Worm (Caenorhabditis elegans) whole organism, L3 larva: Measurements from ENCODE around the gene nfm-1.

ENCODE experiments used
- ama-1 ChIP-seq: fragments of 150-350 bp; optimal IDR thresholded peaks from 2 replicates; lab custom pipeline; 2018
- daf-12 ChIP-seq: fragments of 150-350 bp; optimal IDR thresholded peaks from 2 replicates; lab custom pipeline; 2014; ENCODE audit warnings: missing biosample characterization, missing genetic modification reagents, missing genetic modification characterization
- egl-27 ChIP-seq: sonication (generic microtip); optimal IDR thresholded peaks from 4 replicates; lab custom pipeline; 2017; ENCODE audit warnings: missing biosample characterization, missing genetic modification reagents, missing genetic modification characterization
- elt-2 ChIP-seq: sonication (generic microtip); optimal IDR thresholded peaks from 2 replicates; lab custom pipeline; 2016; ENCODE audit warnings: missing genetic modification reagents, mild to moderate bottlenecking, missing genetic modification characterization, missing compliant biosample characterization
- jun-1 ChIP-seq: fragments of 150-350 bp; optimal IDR thresholded peaks from 2 replicates; lab custom pipeline; 2014; ENCODE audit warnings: missing biosample characterization, missing genetic modification reagents, missing genetic modification characterization
- lin-15B ChIP-seq: fragments of 150-350 bp; optimal IDR thresholded peaks from 2 replicates; lab custom pipeline; 2014; ENCODE audit warnings: missing biosample characterization, missing genetic modification characterization
- nhr-237 ChIP-seq: fragments of 150-350 bp; optimal IDR thresholded peaks from 2 replicates; lab custom pipeline; 2014; ENCODE audit warnings: missing biosample characterization, missing genetic modification characterization
- nhr-28 ChIP-seq: fragments of 150-350 bp; optimal IDR thresholded peaks from 2 replicates; lab custom pipeline; 2014; ENCODE audit warnings: missing biosample characterization, missing genetic modification characterization
- pha-4 ChIP-seq: fragments of 150-350 bp; optimal IDR thresholded peaks from 2 replicates; lab custom pipeline; 2014; ENCODE audit warnings: missing biosample characterization, missing genetic modification reagents, missing genetic modification characterization
- tbx-2 ChIP-seq: sonication (generic microtip); optimal IDR thresholded peaks from 2 replicates; lab custom pipeline; 2016; ENCODE audit warnings: mild to moderate bottlenecking, missing genetic modification characterization, missing compliant biosample characterization
- unc-62 ChIP-seq: fragments of 150-350 bp; sonication (generic microtip); optimal IDR thresholded peaks from 4 replicates; lab custom pipeline; 2014; ENCODE audit warnings: missing biosample characterization, missing genetic modification reagents, missing genetic modification characterization
- ztf-11 ChIP-seq: fragments of 150-350 bp; optimal IDR thresholded peaks from 2 replicates; lab custom pipeline; 2014; ENCODE audit warnings: missing biosample characterization, missing genetic modification characterization

ce11 chrIII:6146797-6147196, 12.5 kb upstream of the nfm-1 start:
- TF ChIP-seq tbx-2 (no peak), ztf-11 (tag; lab: Kevin White, UChicago) (no peak), nhr-237 (tag; lab: Kevin White, UChicago) (no peak), ama-1 (lab: Kevin White, UChicago) (no peak), daf-12 (no peak), pha-4 (tag; lab: Kevin White, UChicago) (no peak), lin-15B (no peak), unc-62 (no peak), nhr-28 (tag; lab: Kevin White, UChicago) (no peak), elt-2 (tag; lab: Kevin White, UChicago) (no peak), jun-1 (no peak), egl-27 (tag; lab: Kevin White, UChicago) (no peak)
